Fruit fly (Drosophila melanogaster): ENCODE results near the gene CG10428.

DNA sequence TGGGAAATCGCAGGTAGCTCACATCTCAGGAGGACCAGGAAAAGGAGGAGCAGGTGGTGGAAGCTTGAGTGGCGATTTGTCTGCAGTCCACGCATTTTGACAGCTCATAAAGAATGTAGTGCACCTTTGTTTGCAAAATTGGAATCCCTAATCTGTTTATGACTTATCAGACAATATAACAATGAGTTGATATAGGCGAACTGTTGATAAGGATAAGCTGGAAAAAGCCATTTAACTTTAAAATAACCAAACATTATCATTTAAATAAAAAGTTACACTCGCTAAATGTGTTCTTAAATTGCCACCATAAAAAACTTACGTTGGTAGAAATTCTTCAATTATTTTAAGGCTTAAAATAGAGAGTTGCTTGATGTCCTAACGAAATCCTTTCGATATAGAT is 41.4 kb downstream of the CG10428 start, which contains the start of gene CG15170:
- TF ChIP-seq Drgx (GFP tag; IDR thresholded peaks at IDR 0.05) (no peak), crc (GFP tag; optimal IDR thresholded peaks at IDR 0.05) (no peak), lilli (GFP tag; optimal IDR thresholded peaks at IDR 0.05) (no peak), trh (GFP tag; optimal IDR thresholded peaks at IDR 0.05) (no peak), Oaz (GFP tag; IDR thresholded peaks at IDR 0.05) (no peak), CG11456 (GFP tag; IDR thresholded peaks at IDR 0.05) (no peak), Myb (GFP tag; optimal IDR thresholded peaks at IDR 0.05) (no peak), pzg (GFP tag; optimal IDR thresholded peaks at IDR 0.05) (no peak)
